Worm (Caenorhabditis elegans) whole organism, L4 larva: ENCODE measurements around the gene T28C6.7.

ENCODE experiments used
- ama-1 ChIP-seq: fragments of 150-350 bp; optimal IDR thresholded peaks from 2 replicates; lab custom pipeline; 2014; ENCODE audit warnings: inconsistent platforms, mixed read lengths
- arid-1 ChIP-seq: fragments of 200-800 bp; sonication (Bioruptor generic); conservative IDR thresholded peaks from 2 replicates; pipeline ENCODE4 v1.3.6; 2022; ENCODE audit warnings: missing genetic modification reagents, missing genetic modification characterization, missing compliant biosample characterization
- ceh-82 ChIP-seq: sonication (generic microtip); optimal IDR thresholded peaks from 2 replicates; lab custom pipeline; 2017; ENCODE audit warnings: missing biosample characterization, missing genetic modification characterization
- egl-27 ChIP-seq: sonication (generic microtip); optimal IDR thresholded peaks from 3 replicates; lab custom pipeline; 2017; ENCODE audit warnings: missing biosample characterization, missing genetic modification reagents, missing genetic modification characterization
- hlh-30 ChIP-seq: sonication (generic microtip); optimal IDR thresholded peaks from 2 replicates; lab custom pipeline; 2017; ENCODE audit warnings: antibody characterized with exemption, mild to moderate bottlenecking, missing genetic modification characterization, missing compliant biosample characterization; ENCODE audit not compliant: insufficient read depth
- mdt-29 ChIP-seq: fragments of 200-800 bp; sonication (Bioruptor generic); IDR thresholded peaks from 2 replicates; pipeline ENCODE4 v1.3.6; 2022; ENCODE audit warnings: missing genetic modification reagents, missing genetic modification characterization, missing compliant biosample characterization
- mep-1 ChIP-seq: fragments of 150-350 bp; sonication (generic microtip); optimal IDR thresholded peaks from 3 replicates; lab custom pipeline; 2014; ENCODE audit warnings: missing biosample characterization, missing genetic modification characterization
- unc-39 ChIP-seq: sonication (generic microtip); optimal IDR thresholded peaks from 2 replicates; lab custom pipeline; 2017; ENCODE audit warnings: missing biosample characterization, missing genetic modification characterization
- zip-11 ChIP-seq: fragments of 200-800 bp; sonication (Bioruptor generic); IDR thresholded peaks from 2 replicates; pipeline ENCODE4 v1.3.6; 2022; ENCODE audit warnings: missing genetic modification characterization, missing compliant biosample characterization
- ztf-7 ChIP-seq: fragments of 150-350 bp; optimal IDR thresholded peaks from 2 replicates; lab custom pipeline; 2014; ENCODE audit warnings: missing biosample characterization, missing genetic modification characterization

DNA sequence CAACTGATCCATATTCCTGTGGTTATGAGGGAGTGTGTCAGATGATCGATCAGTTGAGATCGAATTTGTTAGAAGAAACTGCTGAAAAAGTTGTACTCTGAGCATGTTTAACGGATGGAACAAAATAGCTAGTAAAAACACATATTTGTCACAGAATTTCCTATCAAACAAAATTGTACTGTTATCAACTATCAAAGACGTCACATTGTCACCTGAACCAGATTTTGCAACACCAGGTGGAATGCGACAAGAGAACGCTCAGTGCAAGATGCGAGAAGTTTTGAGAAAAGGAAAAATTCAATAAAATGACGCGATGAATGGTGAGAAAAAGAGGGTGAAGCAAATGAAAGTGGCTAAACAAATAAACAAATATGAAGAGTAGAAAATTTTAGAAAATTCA is 40.0 kb downstream of the T28C6.7 start:
- TF ChIP-seq mep-1 (tag; lab: Kevin White, UChicago) (no peak), ceh-82 (no peak), ama-1 (lab: Kevin White, UChicago) (no peak), unc-39 (tag; lab: Kevin White, UChicago) (no peak), mdt-29 (GFP tag; lab: Robert Waterston, UW) (no peak), ztf-7 (tag; lab: Kevin White, UChicago) (no peak), zip-11 (GFP tag; lab: Robert Waterston, UW) (no peak), hlh-30 (tag; lab: Kevin White, UChicago) (peak; percentile 13), arid-1 (no peak), egl-27 (tag; lab: Kevin White, UChicago) (no peak)
